Worm (Caenorhabditis elegans) whole organism, L1 larva: Measurements from ENCODE around the gene pals-30.

Experiments used
- C04F5.9 ChIP-seq: sonication (generic microtip); optimal IDR thresholded peaks from 2 replicates; lab custom pipeline; 2016; ENCODE audit warnings: missing genetic modification characterization, missing compliant biosample characterization
- F16B12.6 ChIP-seq: fragments of 150-350 bp; optimal IDR thresholded peaks from 2 replicates; lab custom pipeline; 2014; ENCODE audit warnings: missing biosample characterization, missing genetic modification characterization
- Y116A8C.19 ChIP-seq: sonication (generic microtip); optimal IDR thresholded peaks from 2 replicates; lab custom pipeline; 2016; ENCODE audit warnings: missing compliant biosample characterization, missing genetic modification characterization, borderline replicate concordance
- alr-1 ChIP-seq: fragments of 200-800 bp; sonication (Bioruptor generic); optimal IDR thresholded peaks from 2 replicates; lab custom pipeline; 2018; ENCODE audit warnings: borderline replicate concordance, mild to moderate bottlenecking, missing genetic modification characterization, missing compliant biosample characterization
- aly-2 ChIP-seq: fragments of 150-350 bp; optimal IDR thresholded peaks from 2 replicates; lab custom pipeline; 2014; ENCODE audit warnings: missing biosample characterization, missing genetic modification characterization
- ceh-63 ChIP-seq: fragments of 200-800 bp; sonication (Bioruptor generic); optimal IDR thresholded peaks from 2 replicates; lab custom pipeline; 2018; ENCODE audit warnings: mild to moderate bottlenecking, missing genetic modification characterization, missing compliant biosample characterization
- ceh-8 ChIP-seq: fragments of 200-800 bp; sonication (Bioruptor generic); optimal IDR thresholded peaks from 2 replicates; lab custom pipeline; 2018; ENCODE audit warnings: mild to moderate bottlenecking, missing genetic modification characterization, moderate library complexity, missing compliant biosample characterization
- ceh-88 ChIP-seq: fragments of 200-800 bp; sonication (Bioruptor generic); IDR thresholded peaks from 2 replicates; pipeline ENCODE4 v1.3.6; 2022; ENCODE audit warnings: missing genetic modification characterization, missing compliant biosample characterization
- dpl-1 ChIP-seq, 3 experiments: fragments of 150-350 bp in 2 of 3; sonication (generic microtip) in 1 of 3; optimal IDR thresholded peaks; 2 replicates each; lab custom pipeline; 2014 to 2017; ENCODE audit warnings: missing biosample characterization in 3 of 3, missing genetic modification characterization in 3 of 3, missing genetic modification reagents in 3 of 3
- efl-1 ChIP-seq, 4 experiments: fragments of 150-350 bp; optimal IDR thresholded peaks in 3 of 4; peaks in 1 of 4; 1 replicate in 1 of 4; 2 replicates in 3 of 4; lab custom pipeline; 2014; ENCODE audit warnings: missing biosample characterization in 2 of 4, missing genetic modification characterization in 2 of 4, missing genetic modification reagents in 2 of 4
- efl-3 ChIP-seq: fragments of 200-800 bp; sonication (Bioruptor generic); optimal IDR thresholded peaks from 2 replicates; lab custom pipeline; 2018; ENCODE audit warnings: mild to moderate bottlenecking, missing genetic modification characterization, missing compliant biosample characterization
- elt-2 ChIP-seq: sonication (generic microtip); optimal IDR thresholded peaks from 2 replicates; lab custom pipeline; 2016; ENCODE audit warnings: missing genetic modification characterization, mild to moderate bottlenecking, inconsistent platforms, missing compliant biosample characterization, missing genetic modification reagents
- ets-5 ChIP-seq: fragments of 200-800 bp; sonication (Bioruptor generic); IDR thresholded peaks from 2 replicates; pipeline ENCODE4 v1.3.6; 2022; ENCODE audit warnings: missing genetic modification characterization, missing compliant biosample characterization
- fkh-8 ChIP-seq: sonication (generic microtip); optimal IDR thresholded peaks from 2 replicates; lab custom pipeline; 2016; ENCODE audit warnings: mild to moderate bottlenecking, missing genetic modification characterization, missing compliant biosample characterization
- grh-1 ChIP-seq: fragments of 200-800 bp; sonication (Bioruptor generic); IDR thresholded peaks from 2 replicates; pipeline ENCODE4 v1.3.6; 2022; ENCODE audit warnings: missing genetic modification reagents, missing genetic modification characterization, missing compliant biosample characterization
- hlh-17 ChIP-seq: fragments of 200-800 bp; sonication (Bioruptor generic); optimal IDR thresholded peaks from 2 replicates; lab custom pipeline; 2018; ENCODE audit warnings: missing genetic modification characterization, mild to moderate bottlenecking, missing compliant biosample characterization, moderate library complexity, borderline replicate concordance
- hlh-4 ChIP-seq: sonication (generic microtip); optimal IDR thresholded peaks from 2 replicates; lab custom pipeline; 2016; ENCODE audit warnings: mild to moderate bottlenecking, missing genetic modification characterization, missing compliant biosample characterization
- hpl-2 ChIP-seq: fragments of 150-350 bp; optimal IDR thresholded peaks from 2 replicates; lab custom pipeline; 2014; ENCODE audit warnings: missing biosample characterization, missing genetic modification reagents, missing genetic modification characterization
- isw-1 ChIP-seq: fragments of 200-800 bp; sonication (Bioruptor generic); IDR thresholded peaks from 2 replicates; pipeline ENCODE4 v1.3.6; 2022; ENCODE audit warnings: missing genetic modification characterization, missing compliant biosample characterization
- lin-39 ChIP-seq: fragments of 150-350 bp; optimal IDR thresholded peaks from 2 replicates; lab custom pipeline; 2014; ENCODE audit warnings: missing biosample characterization, missing genetic modification reagents, missing genetic modification characterization
- lsy-2 ChIP-seq, 2 experiments: fragments of 150-350 bp; optimal IDR thresholded peaks; 2 replicates each; lab custom pipeline; 2014; ENCODE audit warnings: missing biosample characterization in 2 of 2, missing genetic modification characterization in 2 of 2
- mab-9 ChIP-seq: fragments of 200-800 bp; sonication (Bioruptor generic); IDR thresholded peaks from 2 replicates; pipeline ENCODE4 v1.3.6; 2022; ENCODE audit warnings: missing genetic modification reagents, missing genetic modification characterization, missing compliant biosample characterization
- nhr-237 ChIP-seq: fragments of 150-350 bp; optimal IDR thresholded peaks from 2 replicates; lab custom pipeline; 2014; ENCODE audit warnings: missing biosample characterization, missing genetic modification characterization
- nhr-77 ChIP-seq: fragments of 150-350 bp; optimal IDR thresholded peaks from 2 replicates; lab custom pipeline; 2014; ENCODE audit warnings: missing biosample characterization, missing genetic modification characterization
- nhr-85 ChIP-seq: sonication (generic microtip); peaks from one replicate; lab custom pipeline; 2016; ENCODE audit warnings: missing genetic modification characterization, inconsistent platforms, missing compliant biosample characterization
- pax-3 ChIP-seq: fragments of 200-800 bp; sonication (Bioruptor generic); optimal IDR thresholded peaks from 2 replicates; lab custom pipeline; 2018; ENCODE audit warnings: mild to moderate bottlenecking, missing genetic modification characterization, moderate library complexity, missing compliant biosample characterization
- skn-1 ChIP-seq: fragments of 150-350 bp; optimal IDR thresholded peaks from 2 replicates; lab custom pipeline; 2014; ENCODE audit warnings: missing biosample characterization, missing genetic modification characterization
- snpc-4 ChIP-seq: fragments of 150-350 bp; optimal IDR thresholded peaks from 2 replicates; lab custom pipeline; 2014; ENCODE audit warnings: missing biosample characterization, missing genetic modification characterization
- snu-23 ChIP-seq: sonication (generic microtip); optimal IDR thresholded peaks from 2 replicates; lab custom pipeline; 2016; ENCODE audit warnings: missing genetic modification characterization, missing compliant biosample characterization
- sox-4 ChIP-seq: sonication (generic microtip); optimal IDR thresholded peaks from 2 replicates; lab custom pipeline; 2016; ENCODE audit warnings: missing genetic modification characterization, missing compliant biosample characterization
- tlp-1 ChIP-seq: fragments of 150-350 bp; optimal IDR thresholded peaks from 2 replicates; lab custom pipeline; 2014; ENCODE audit warnings: missing biosample characterization, missing genetic modification characterization
- unc-30 ChIP-seq: sonication (generic microtip); optimal IDR thresholded peaks from 2 replicates; lab custom pipeline; 2017; ENCODE audit warnings: missing biosample characterization, missing genetic modification characterization
- unc-62 ChIP-seq: fragments of 150-350 bp; optimal IDR thresholded peaks from 2 replicates; lab custom pipeline; 2014; ENCODE audit warnings: missing biosample characterization, missing genetic modification reagents, missing genetic modification characterization
- unc-86 ChIP-seq: sonication (generic microtip); optimal IDR thresholded peaks from 2 replicates; lab custom pipeline; 2016; ENCODE audit warnings: missing genetic modification characterization, missing compliant biosample characterization
- vab-15 ChIP-seq: sonication (generic microtip); optimal IDR thresholded peaks from 2 replicates; lab custom pipeline; 2017; ENCODE audit warnings: missing genotype, mild to moderate bottlenecking, missing genetic modification characterization, missing compliant biosample characterization
- ztf-11 ChIP-seq, 2 experiments: sonication (generic microtip); optimal IDR thresholded peaks; 2 replicates each; lab custom pipeline; 2016 to 2017; ENCODE audit warnings: missing genetic modification characterization in 2 of 2, missing biosample characterization in 1 of 2, missing compliant biosample characterization in 1 of 2

Gene pals-30

DNA sequence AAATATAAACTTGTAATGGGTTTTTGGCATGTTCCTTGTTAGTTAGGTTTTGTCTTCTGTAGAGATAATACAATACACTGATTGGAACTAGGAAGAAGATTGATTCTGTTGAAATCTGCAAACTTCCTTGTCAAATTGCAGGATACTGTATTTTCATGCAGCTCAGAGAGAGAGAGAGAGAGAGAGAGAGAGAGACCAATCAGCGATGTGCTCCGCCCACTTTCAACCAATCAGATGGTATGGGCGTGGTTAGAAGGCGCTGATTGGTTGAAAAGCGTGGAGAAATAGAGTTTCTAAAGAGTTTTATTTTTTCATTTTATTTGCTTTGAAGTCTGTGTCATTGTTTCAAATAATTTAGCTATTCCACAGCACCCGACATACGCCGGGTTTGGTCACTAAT is 4.5 kb downstream of the pals-30 start:
- TF ChIP-seq hlh-17 = no peak

DNA sequence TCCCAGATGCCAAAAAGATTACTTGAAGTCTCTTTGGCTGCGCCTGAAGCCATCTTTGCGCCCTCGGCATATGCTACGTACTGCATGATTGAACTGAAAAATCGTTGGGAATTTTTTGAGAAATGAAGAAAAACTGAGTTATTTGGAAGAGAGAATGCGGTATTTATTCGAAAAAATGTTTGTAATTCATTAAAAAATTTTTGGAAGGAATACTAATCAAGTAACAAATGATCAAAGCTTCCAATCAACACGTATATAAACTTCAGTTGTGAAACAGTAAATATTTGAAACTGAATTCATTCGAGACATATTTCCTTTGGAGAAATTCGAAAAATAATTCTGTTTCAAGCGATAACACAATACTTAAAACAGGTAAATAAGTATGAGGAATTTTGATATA is 9.3 kb downstream of the pals-30 start, which contains the start of gene pals-29:
Gene pals-29 (minus strand): TSS at position 101 of the 400 bp plus-strand sequence.
- TF ChIP-seq snu-23 (GFP tag; lab: Kevin White, UChicago) = no peak
- TF ChIP-seq ceh-63 (GFP tag; lab: Kevin White, UChicago) = no peak
- no peak for TF ChIP-seq ets-5
- no peak for TF ChIP-seq ceh-88 (GFP tag; lab: Robert Waterston, UW)
- TF ChIP-seq Y116A8C.19 (tag; lab: Kevin White, UChicago) = no peak
- no peak for TF ChIP-seq isw-1
- TF ChIP-seq nhr-77 (tag; lab: Kevin White, UChicago) = no peak
- TF ChIP-seq elt-2 = no peak
- no peak for TF ChIP-seq unc-86 (tag; lab: Kevin White, UChicago)
- no peak for TF ChIP-seq dpl-1 (GFP tag; optimal IDR thresholded peaks at IDR 0.05; lab: Kevin White, UChicago)
- no peak for TF ChIP-seq unc-30 (tag; lab: Kevin White, UChicago)
- no peak for TF ChIP-seq ztf-11 (tag; optimal IDR thresholded peaks at IDR 0.05; lab: Kevin White, UChicago)
- TF ChIP-seq efl-1 (optimal IDR thresholded peaks at IDR 0.05; lab: Kevin White, UChicago) = no peak
- no peak for TF ChIP-seq efl-1 (GFP tag; optimal IDR thresholded peaks at IDR 0.05 in 1 of 2; lab: Kevin White, UChicago)
- no peak for TF ChIP-seq F16B12.6 (tag; lab: Kevin White, UChicago)
- TF ChIP-seq lsy-2 (tag; optimal IDR thresholded peaks at IDR 0.05; lab: Kevin White, UChicago) = no peak

DNA sequence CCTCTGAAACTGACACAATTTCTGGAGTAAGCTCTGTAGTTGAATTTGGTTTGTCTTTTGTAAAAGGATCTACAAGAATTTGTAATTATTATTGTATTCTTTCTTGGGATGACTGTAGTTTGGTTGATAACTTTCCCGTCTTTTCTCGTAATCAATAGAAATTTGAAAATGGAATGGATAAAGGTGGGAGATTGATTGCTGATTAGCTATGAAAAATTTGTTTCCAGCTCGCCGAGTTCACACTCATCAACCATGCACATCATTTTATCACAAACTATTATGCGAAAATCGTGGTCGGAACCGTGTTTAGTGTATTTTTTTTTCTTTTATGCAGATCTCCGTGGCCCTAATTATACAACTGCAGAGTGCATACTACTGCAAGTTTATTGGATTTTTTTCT is 14.9 kb downstream of the pals-30 start, which contains the start of gene T27E7.5:
Gene T27E7.5 (plus strand): TSS at position 253 of the 400 bp plus-strand sequence.
- TF ChIP-seq nhr-237 (tag; lab: Kevin White, UChicago) = no peak
- no peak for TF ChIP-seq hlh-4 (tag; lab: Kevin White, UChicago)
- TF ChIP-seq skn-1 (tag; lab: Kevin White, UChicago) = no peak
- TF ChIP-seq ceh-8 (GFP tag; lab: Kevin White, UChicago) = no peak
- TF ChIP-seq mab-9 (GFP tag; lab: Robert Waterston, UW) = no peak
- TF ChIP-seq hpl-2 (GFP tag; lab: Kevin White, UChicago) = no peak
- TF ChIP-seq sox-4 (tag; lab: Kevin White, UChicago) = no peak
- TF ChIP-seq alr-1 (tag; lab: Kevin White, UChicago) = no peak
- no peak for TF ChIP-seq pax-3 (tag; lab: Kevin White, UChicago)
- TF ChIP-seq ets-5 = no peak
- TF ChIP-seq grh-1 (GFP tag; lab: Robert Waterston, UW) = no peak
- no peak for TF ChIP-seq vab-15
- TF ChIP-seq tlp-1 (tag; lab: Kevin White, UChicago) = no peak

DNA sequence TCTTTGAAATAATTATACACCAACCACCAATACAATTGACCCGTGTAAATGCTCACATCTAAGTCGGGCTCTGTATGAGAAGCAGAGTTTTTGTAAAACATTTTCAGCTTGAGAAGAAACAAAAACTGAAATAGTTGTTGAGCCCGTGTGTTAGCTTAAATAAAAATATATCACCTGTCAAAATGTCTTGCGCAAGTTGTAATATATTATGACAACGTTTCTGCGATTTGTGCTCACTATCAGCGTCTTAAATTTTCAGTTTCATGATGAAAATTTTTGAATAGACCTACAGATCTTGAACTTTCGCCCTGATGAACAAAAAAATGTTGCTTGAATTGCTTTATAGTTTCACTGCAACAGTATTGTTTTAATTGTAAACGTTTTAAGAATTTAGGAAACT is 16.8 kb downstream of the pals-30 start, which contains the start of gene T27E7.4:
Gene T27E7.4 (minus strand): TSS at position 101 of the 400 bp plus-strand sequence.
- TF ChIP-seq nhr-85 (tag; lab: Kevin White, UChicago) (no peak), lin-39 (tag; lab: Kevin White, UChicago) (no peak), efl-3 (GFP tag; lab: Kevin White, UChicago) (no peak), fkh-8 (tag; lab: Kevin White, UChicago) (no peak), hlh-17 (no peak), snpc-4 (tag; lab: Kevin White, UChicago) (no peak), unc-62 (GFP tag; lab: Kevin White, UChicago) (no peak), nhr-77 (tag; lab: Kevin White, UChicago) (no peak), isw-1 (no peak), unc-30 (tag; lab: Kevin White, UChicago) (no peak), aly-2 (tag; lab: Kevin White, UChicago) (no peak), C04F5.9 (tag; lab: Kevin White, UChicago) (no peak), ceh-8 (GFP tag; lab: Kevin White, UChicago) (no peak), unc-86 (tag; lab: Kevin White, UChicago) (no peak), vab-15 (no peak)
